Fruit fly (Drosophila melanogaster) Kc167 (cell line): ENCODE data around the gene CG6933.

Source experiments
- Sin3A ChIP-seq: fragments of >200 bp; optimal IDR thresholded peaks from 2 replicates; lab custom pipeline; 2018; ENCODE audit warnings: missing external identifiers
- insv ChIP-seq: fragments of >200 bp; optimal IDR thresholded peaks from 3 replicates; lab custom pipeline; 2018; ENCODE audit warnings: missing external identifiers
- psq ChIP-seq: fragments of >200 bp; optimal IDR thresholded peaks from 2 replicates; lab custom pipeline; 2017; ENCODE audit warnings: missing external identifiers
- ttk ChIP-seq: sonication (Bioruptor generic); optimal IDR thresholded peaks from 2 replicates; lab custom pipeline; 2017; ENCODE audit warnings: missing external identifiers

dm6 chr3L:20203587-20203986, 16.6 kb downstream of the CG6933 start, which contains the start of gene CG7298:
- TF ChIP-seq psq (lab: Kevin White, UChicago) (no peak), insv (lab: Kevin White, UChicago) (no peak), Sin3A (lab: Kevin White, UChicago) (no peak), ttk (no peak)
